Worm (Caenorhabditis elegans): ENCODE measurements around the gene F59E12.3.

The F59E12.3 gene

ce11 chrII:5661735-5662177, 23.6 kb downstream of the F59E12.3 start (continued):
- TF ChIP-seq lin-15B (tag; optimal IDR thresholded peaks at IDR 0.05), result no peak
- peak; percentile 76 for TF ChIP-seq mef-2 (tag; optimal IDR thresholded peaks at IDR 0.05)
- peak; percentile 66 for TF ChIP-seq nhr-84 (tag; optimal IDR thresholded peaks at IDR 0.05)
- no peak for TF ChIP-seq ceh-63 (GFP tag; optimal IDR thresholded peaks at IDR 0.05)
- peak; percentile 99 for TF ChIP-seq ama-1 (optimal IDR thresholded peaks at IDR 0.05)
- peak; percentile 41 for TF ChIP-seq pqm-1 (tag; optimal IDR thresholded peaks at IDR 0.05)
- peak in 1 of 2 experiments; percentile 53 for TF ChIP-seq mdl-1 (tag; optimal IDR thresholded peaks at IDR 0.05)
- peak; percentile 85 for TF ChIP-seq nhr-47 (tag; optimal IDR thresholded peaks at IDR 0.05)
- no peak for TF ChIP-seq hlh-17 (GFP tag; optimal IDR thresholded peaks at IDR 0.05; ENCODE audit: borderline replicate concordance)
- TF ChIP-seq nhr-12 (tag; optimal IDR thresholded peaks at IDR 0.05), result no peak
- TF ChIP-seq fkh-4 (tag; optimal IDR thresholded peaks at IDR 0.05; ENCODE audit: borderline replicate concordance), result peak; percentile 26
- no peak for TF ChIP-seq aha-1 (tag; optimal IDR thresholded peaks at IDR 0.05)
- peak; percentile 73 for TF ChIP-seq lin-13 (GFP tag; optimal IDR thresholded peaks at IDR 0.05)
- TF ChIP-seq nhr-20 (tag; optimal IDR thresholded peaks at IDR 0.05), result peak; percentile 87
- TF ChIP-seq pag-3 (tag; optimal IDR thresholded peaks at IDR 0.05; ENCODE audit: borderline replicate concordance, insufficient read depth), result no peak
- no peak for TF ChIP-seq unc-98 (GFP tag; IDR thresholded peaks at IDR 0.05)
- peak; percentile 25 for TF ChIP-seq nhr-11 (tag; optimal IDR thresholded peaks at IDR 0.05)
- peak; percentile 60 for TF ChIP-seq skn-1 (tag; optimal IDR thresholded peaks at IDR 0.05)
- peak; percentile 66 for TF ChIP-seq aly-2 (tag; optimal IDR thresholded peaks at IDR 0.05)
- TF ChIP-seq irx-1 (tag; optimal IDR thresholded peaks at IDR 0.05), result peak; percentile 23
- TF ChIP-seq zip-4 (GFP tag; optimal IDR thresholded peaks at IDR 0.05), result peak; percentile 45
- TF ChIP-seq tbx-2 (tag; optimal IDR thresholded peaks at IDR 0.05), result peak; percentile 81
- TF ChIP-seq mab-9 (GFP tag; IDR thresholded peaks at IDR 0.05), result peak; percentile 71
- TF ChIP-seq nhr-71 (tag; optimal IDR thresholded peaks at IDR 0.05), result peak; percentile 93
- TF ChIP-seq C04F5.9 (tag; optimal IDR thresholded peaks at IDR 0.05), result no peak
- peak; percentile 47 for TF ChIP-seq blmp-1 (tag; optimal IDR thresholded peaks at IDR 0.05)
- TF ChIP-seq dsc-1 (tag; optimal IDR thresholded peaks at IDR 0.05), result peak; percentile 76
- TF ChIP-seq hlh-4 (tag; optimal IDR thresholded peaks at IDR 0.05), result no peak
- no peak for TF ChIP-seq alr-1 (tag; optimal IDR thresholded peaks at IDR 0.05; ENCODE audit: borderline replicate concordance)
- TF ChIP-seq tlp-1 (tag; optimal IDR thresholded peaks at IDR 0.05), result no peak
- TF ChIP-seq C16A3.4 (tag; optimal IDR thresholded peaks at IDR 0.05), result peak; percentile 85
- TF ChIP-seq nhr-76 (tag; optimal IDR thresholded peaks at IDR 0.05), result peak; percentile 36

ce11 chrII:5663180-5663791, 25.1 kb downstream of the F59E12.3 start:
- TF ChIP-seq nhr-47 (tag; optimal IDR thresholded peaks at IDR 0.05) (peak; percentile 24), zag-1 (tag; optimal IDR thresholded peaks at IDR 0.05) (no peak), ama-1 (optimal IDR thresholded peaks at IDR 0.05) (no peak), irx-1 (tag; optimal IDR thresholded peaks at IDR 0.05) (no peak), jun-1 (tag; optimal IDR thresholded peaks at IDR 0.05) (no peak), lin-35 (GFP tag; optimal IDR thresholded peaks at IDR 0.05) (peak in 1 of 2 experiments; percentile 6), unc-98 (GFP tag; IDR thresholded peaks at IDR 0.05) (no peak), nhr-84 (tag; optimal IDR thresholded peaks at IDR 0.05) (no peak), xbp-1 (tag; optimal IDR thresholded peaks at IDR 0.05) (peak; percentile 2), tbx-2 (tag; optimal IDR thresholded peaks at IDR 0.05) (no peak), sptf-1 (tag; optimal IDR thresholded peaks at IDR 0.05) (no peak), ceh-8 (GFP tag; optimal IDR thresholded peaks at IDR 0.05) (no peak), isw-1 (GFP tag; IDR thresholded peaks at IDR 0.05) (no peak), fkh-8 (tag; optimal IDR thresholded peaks at IDR 0.05) (no peak), tlp-1 (tag; optimal IDR thresholded peaks at IDR 0.05) (no peak), sox-4 (tag; optimal IDR thresholded peaks at IDR 0.05) (no peak), rnt-1 (tag; optimal IDR thresholded peaks at IDR 0.05) (no peak), ces-1 (GFP tag; optimal IDR thresholded peaks at IDR 0.05) (no peak), nhr-20 (tag; optimal IDR thresholded peaks at IDR 0.05) (peak; percentile 0), F16B12.6 (tag; optimal IDR thresholded peaks at IDR 0.05) (no peak), elt-3 (tag; optimal IDR thresholded peaks at IDR 0.05) (peak in 1 of 6 experiments; percentile 31), lin-39 (tag; optimal IDR thresholded peaks at IDR 0.05) (no peak), hlh-4 (tag; optimal IDR thresholded peaks at IDR 0.05) (no peak), C16A3.4 (tag; optimal IDR thresholded peaks at IDR 0.05) (no peak), unc-30 (tag; optimal IDR thresholded peaks at IDR 0.05) (no peak), mab-9 (GFP tag; IDR thresholded peaks at IDR 0.05) (no peak), mef-2 (tag; optimal IDR thresholded peaks at IDR 0.05) (peak; percentile 48), snu-23 (GFP tag; optimal IDR thresholded peaks at IDR 0.05) (peak; percentile 41), aly-2 (tag; optimal IDR thresholded peaks at IDR 0.05) (no peak), fkh-10 (GFP tag; optimal IDR thresholded peaks at IDR 0.05) (no peak), lsy-2 (tag; optimal IDR thresholded peaks at IDR 0.05) (peak; percentile 20 to 29), blmp-1 (tag; optimal IDR thresholded peaks at IDR 0.05) (peak; percentile 59)

Measured in whole organism, L1 larva.